Worm (Caenorhabditis elegans) whole organism, early embryonic: ENCODE results near the gene bath-37.

Experiments used
- F13C5.2 ChIP-seq: sonication (generic microtip); optimal IDR thresholded peaks from 2 replicates; lab custom pipeline; 2017; ENCODE audit warnings: mild to moderate bottlenecking, missing genetic modification characterization, inconsistent platforms, missing compliant biosample characterization
- aly-1 ChIP-seq: sonication (generic microtip); optimal IDR thresholded peaks from 2 replicates; lab custom pipeline; 2016; ENCODE audit warnings: missing genetic modification characterization, missing compliant biosample characterization
- ama-1 ChIP-seq: fragments of 150-350 bp; optimal IDR thresholded peaks from 2 replicates; lab custom pipeline; 2014
- ceh-13 ChIP-seq: fragments of 200-800 bp; sonication (Bioruptor generic); optimal IDR thresholded peaks from 2 replicates; lab custom pipeline; 2018; ENCODE audit warnings: mild to moderate bottlenecking, missing genetic modification characterization, missing compliant biosample characterization
- ceh-36 ChIP-seq: sonication (generic microtip); optimal IDR thresholded peaks from 2 replicates; lab custom pipeline; 2016; ENCODE audit warnings: missing genetic modification characterization, inconsistent platforms, missing compliant biosample characterization
- flt-1 ChIP-seq: fragments of 200-800 bp; sonication (Bioruptor generic); IDR thresholded peaks from 2 replicates; pipeline ENCODE4 v1.3.6; 2022; ENCODE audit warnings: missing genetic modification characterization, missing compliant biosample characterization
- hmg-4 ChIP-seq: fragments of 200-800 bp; sonication (Bioruptor generic); optimal IDR thresholded peaks from 2 replicates; lab custom pipeline; 2018; ENCODE audit warnings: mild to moderate bottlenecking, missing genetic modification characterization, missing compliant biosample characterization
- hnd-1 ChIP-seq: sonication (generic microtip); optimal IDR thresholded peaks from 2 replicates; lab custom pipeline; 2016; ENCODE audit warnings: missing genetic modification characterization, missing compliant biosample characterization
- scrt-1 ChIP-seq: fragments of 200-800 bp; sonication (Bioruptor generic); IDR thresholded peaks from 2 replicates; pipeline ENCODE4 v1.3.6; 2022; ENCODE audit warnings: missing genetic modification characterization, missing compliant biosample characterization
- sea-1 ChIP-seq: fragments of 200-800 bp; sonication (Bioruptor generic); conservative IDR thresholded peaks from 2 replicates; pipeline ENCODE4 v1.3.6; 2022; ENCODE audit warnings: missing genetic modification characterization, missing compliant biosample characterization
- tbx-11 ChIP-seq: fragments of 200-800 bp; sonication (Bioruptor generic); IDR thresholded peaks from 2 replicates; pipeline ENCODE4 v1.3.6; 2022; ENCODE audit warnings: missing genetic modification characterization, missing compliant biosample characterization
- tra-4 ChIP-seq: sonication (generic microtip); optimal IDR thresholded peaks from 2 replicates; lab custom pipeline; 2017; ENCODE audit warnings: missing genetic modification characterization, missing compliant biosample characterization

- TF ChIP-seq tra-4 (tag; lab: Kevin White, UChicago) (no peak), hmg-4 (no peak), hnd-1 (tag; lab: Kevin White, UChicago) (no peak), sea-1 (GFP tag; lab: Robert Waterston, UW) (no peak), scrt-1 (GFP tag; lab: Robert Waterston, UW) (no peak), F13C5.2 (tag; lab: Kevin White, UChicago) (no peak), ceh-13 (GFP tag; lab: Kevin White, UChicago) (no peak), tbx-11 (GFP tag; lab: Robert Waterston, UW) (no peak), aly-1 (no peak), ama-1 (lab: Kevin White, UChicago) (no peak), ceh-36 (tag; lab: Kevin White, UChicago) (no peak), flt-1 (GFP tag; lab: Robert Waterston, UW) (no peak)
Measured at ce11 chrIV:12093819-12094218, 25.1 kb downstream of the bath-37 start, which contains the start of gene F11A10.5.
